Worm (Caenorhabditis elegans) whole organism, young adult: ENCODE data around the gene W03D2.9.

Experiments
- B0261.1 ChIP-seq: sonication (generic microtip); optimal IDR thresholded peaks from 2 replicates; lab custom pipeline; 2016; ENCODE audit warnings: mild to moderate bottlenecking, missing genetic modification characterization, moderate library complexity, missing compliant biosample characterization
- B0336.3 ChIP-seq: fragments of 200-800 bp; sonication (Bioruptor generic); IDR thresholded peaks from 2 replicates; pipeline ENCODE4 v1.3.6; 2022; ENCODE audit warnings: missing genetic modification characterization, missing compliant biosample characterization
- D2030.7 ChIP-seq: fragments of 200-800 bp; sonication (Bioruptor generic); IDR thresholded peaks from 2 replicates; pipeline ENCODE4 v1.3.6; 2022; ENCODE audit warnings: missing genetic modification reagents, missing genetic modification characterization, missing compliant biosample characterization
- F22D6.2 ChIP-seq: sonication (generic microtip); optimal IDR thresholded peaks from 2 replicates; lab custom pipeline; 2016; ENCODE audit warnings: mild to moderate bottlenecking, missing genetic modification characterization, missing compliant biosample characterization
- F55B11.4 ChIP-seq: sonication (generic microtip); optimal IDR thresholded peaks from 2 replicates; lab custom pipeline; 2016; ENCODE audit warnings: missing compliant biosample characterization, missing genetic modification characterization, borderline replicate concordance; ENCODE audit not compliant: insufficient read depth
- F57C9.4 ChIP-seq: sonication (generic microtip); optimal IDR thresholded peaks from 2 replicates; lab custom pipeline; 2017; ENCODE audit warnings: mild to moderate bottlenecking, missing genetic modification characterization, missing compliant biosample characterization
- K11D2.4 ChIP-seq: fragments of 200-800 bp; sonication (Bioruptor generic); IDR thresholded peaks from 2 replicates; pipeline ENCODE4 v1.3.6; 2022; ENCODE audit warnings: missing genetic modification reagents, missing genetic modification characterization, missing compliant biosample characterization
- Y67H2A.10 ChIP-seq: fragments of 200-800 bp; sonication (Bioruptor generic); conservative IDR thresholded peaks from 2 replicates; pipeline ENCODE4 v1.3.6; 2022; ENCODE audit warnings: missing genetic modification reagents, missing genetic modification characterization, missing compliant biosample characterization
- ZK185.1 ChIP-seq: sonication (generic microtip); optimal IDR thresholded peaks from 2 replicates; lab custom pipeline; 2016; ENCODE audit warnings: mild to moderate bottlenecking, missing genetic modification characterization, missing compliant biosample characterization; ENCODE audit not compliant: poor library complexity, severe bottlenecking
- aptf-3 ChIP-seq: fragments of 200-800 bp; sonication (Bioruptor generic); IDR thresholded peaks from 2 replicates; pipeline ENCODE4 v1.3.6; 2022; ENCODE audit warnings: missing genetic modification characterization, missing compliant biosample characterization
- atf-7 ChIP-seq: sonication (generic microtip); optimal IDR thresholded peaks from 2 replicates; lab custom pipeline; 2017; ENCODE audit warnings: mild to moderate bottlenecking, missing genetic modification characterization, missing compliant biosample characterization
- attf-5 ChIP-seq: fragments of 200-800 bp; sonication (Bioruptor generic); optimal IDR thresholded peaks from 2 replicates; lab custom pipeline; 2018; ENCODE audit warnings: mild to moderate bottlenecking, missing genetic modification characterization, missing compliant biosample characterization
- bed-2 ChIP-seq: fragments of 200-800 bp; sonication (Bioruptor generic); IDR thresholded peaks from 2 replicates; pipeline ENCODE4 v1.3.6; 2022; ENCODE audit warnings: missing genetic modification reagents, missing genetic modification characterization, missing compliant biosample characterization
- ccch-3 ChIP-seq: fragments of 200-800 bp; sonication (Bioruptor generic); optimal IDR thresholded peaks from 2 replicates; lab custom pipeline; 2018; ENCODE audit warnings: mild to moderate bottlenecking, missing genetic modification characterization, missing compliant biosample characterization
- cebp-1 ChIP-seq, 2 experiments: fragments of 200-800 bp in 1 of 2; sonication (Bioruptor generic) in 1 of 2; sonication (generic microtip) in 1 of 2; IDR thresholded peaks in 1 of 2; optimal IDR thresholded peaks in 1 of 2; 2 replicates each; pipeline versions ENCODE4 v1.3.6 to Lab custom; 2017 to 2022; ENCODE audit warnings: missing compliant biosample characterization in 2 of 2, missing genetic modification characterization in 2 of 2, mild to moderate bottlenecking in 1 of 2, missing genetic modification reagents in 1 of 2, moderate library complexity in 1 of 2
- ceh-27 ChIP-seq: fragments of 200-800 bp; sonication (Bioruptor generic); optimal IDR thresholded peaks from 2 replicates; lab custom pipeline; 2018; ENCODE audit warnings: mild to moderate bottlenecking, missing genetic modification characterization, moderate library complexity, missing compliant biosample characterization
- dox-1 ChIP-seq: fragments of 200-800 bp; sonication (Bioruptor generic); IDR thresholded peaks from 2 replicates; pipeline ENCODE4 v1.3.6; 2022; ENCODE audit warnings: missing genetic modification reagents, missing genetic modification characterization, missing compliant biosample characterization
- egrh-3 ChIP-seq: fragments of 200-800 bp; sonication (Bioruptor generic); IDR thresholded peaks from 2 replicates; pipeline ENCODE4 v1.3.6; 2022; ENCODE audit warnings: missing genetic modification reagents, missing genetic modification characterization, missing compliant biosample characterization
- ekl-4 ChIP-seq: fragments of 200-800 bp; sonication (Bioruptor generic); IDR thresholded peaks from 2 replicates; pipeline ENCODE4 v1.3.6; 2022; ENCODE audit warnings: missing genetic modification reagents, missing genetic modification characterization, missing compliant biosample characterization
- gei-17 ChIP-seq: fragments of 200-800 bp; sonication (Bioruptor generic); optimal IDR thresholded peaks from 2 replicates; lab custom pipeline; 2018; ENCODE audit warnings: mild to moderate bottlenecking, missing genetic modification characterization, missing compliant biosample characterization
- him-1 ChIP-seq: sonication (generic microtip); optimal IDR thresholded peaks from 2 replicates; lab custom pipeline; 2016; ENCODE audit warnings: missing genotype, missing genetic modification reagents, missing genetic modification characterization, missing compliant biosample characterization
- hlh-26 ChIP-seq: fragments of 200-800 bp; sonication (Bioruptor generic); conservative IDR thresholded peaks from 2 replicates; pipeline ENCODE4 v1.3.6; 2022; ENCODE audit warnings: missing genetic modification reagents, missing genetic modification characterization, missing compliant biosample characterization
- hmg-1.2 ChIP-seq: fragments of 200-800 bp; sonication (Bioruptor generic); IDR thresholded peaks from 2 replicates; pipeline ENCODE4 v1.3.6; 2022; ENCODE audit warnings: missing genetic modification reagents, missing genetic modification characterization, missing compliant biosample characterization
- hmg-20 ChIP-seq: fragments of 200-800 bp; sonication (Bioruptor generic); IDR thresholded peaks from 2 replicates; pipeline ENCODE4 v1.3.6; 2022; ENCODE audit warnings: missing genetic modification reagents, missing genetic modification characterization, missing compliant biosample characterization
- hsf-1 ChIP-seq: fragments of 200-800 bp; sonication (Bioruptor generic); IDR thresholded peaks from 2 replicates; pipeline ENCODE4 v1.3.6; 2022; ENCODE audit warnings: missing genetic modification reagents, missing genetic modification characterization, missing compliant biosample characterization
- lin-40 ChIP-seq: sonication (generic microtip); optimal IDR thresholded peaks from 2 replicates; lab custom pipeline; 2016; ENCODE audit warnings: missing genetic modification characterization, mild to moderate bottlenecking, missing compliant biosample characterization, missing genotype, missing genetic modification reagents
- lin-54 ChIP-seq: fragments of 200-800 bp; sonication (Bioruptor generic); optimal IDR thresholded peaks from 2 replicates; lab custom pipeline; 2018; ENCODE audit warnings: mild to moderate bottlenecking, missing genetic modification characterization, missing compliant biosample characterization
- madf-8 ChIP-seq: fragments of 200-800 bp; sonication (Bioruptor generic); conservative IDR thresholded peaks from 2 replicates; pipeline ENCODE4 v1.3.6; 2022; ENCODE audit warnings: missing genetic modification reagents, missing genetic modification characterization, missing compliant biosample characterization
- mel-28 ChIP-seq: sonication (generic microtip); optimal IDR thresholded peaks from 2 replicates; lab custom pipeline; 2016; ENCODE audit warnings: borderline replicate concordance, mild to moderate bottlenecking, missing genetic modification characterization, missing compliant biosample characterization
- mxl-1 ChIP-seq: sonication (generic microtip); optimal IDR thresholded peaks from 2 replicates; lab custom pipeline; 2016; ENCODE audit warnings: missing genetic modification characterization, missing compliant biosample characterization
- nfyb-1 ChIP-seq: fragments of 200-800 bp; sonication (Bioruptor generic); IDR thresholded peaks from 2 replicates; pipeline ENCODE4 v1.3.6; 2022; ENCODE audit warnings: missing genetic modification reagents, missing genetic modification characterization, missing compliant biosample characterization
- nhr-120 ChIP-seq: fragments of 200-800 bp; sonication (Bioruptor generic); IDR thresholded peaks from 2 replicates; pipeline ENCODE4 v1.3.6; 2022; ENCODE audit warnings: missing genetic modification characterization, missing compliant biosample characterization
- nhr-27 ChIP-seq: fragments of 200-800 bp; sonication (Bioruptor generic); optimal IDR thresholded peaks from 2 replicates; lab custom pipeline; 2018; ENCODE audit warnings: mild to moderate bottlenecking, missing genetic modification characterization, moderate library complexity, missing compliant biosample characterization
- nhr-80 ChIP-seq: sonication (generic microtip); optimal IDR thresholded peaks from 2 replicates; lab custom pipeline; 2016; ENCODE audit warnings: missing genetic modification characterization, missing compliant biosample characterization
- nhr-90 ChIP-seq: sonication (generic microtip); optimal IDR thresholded peaks from 2 replicates; lab custom pipeline; 2016; ENCODE audit warnings: missing genotype, mild to moderate bottlenecking, missing genetic modification characterization, missing compliant biosample characterization
- pbrm-1 ChIP-seq: fragments of 200-800 bp; sonication (Bioruptor generic); IDR thresholded peaks from 2 replicates; pipeline ENCODE4 v1.3.6; 2022; ENCODE audit warnings: missing genetic modification reagents, missing genetic modification characterization, missing compliant biosample characterization
- rcor-1 ChIP-seq: fragments of 200-800 bp; sonication (Bioruptor generic); IDR thresholded peaks from 2 replicates; pipeline ENCODE4 v1.3.6; 2022; ENCODE audit warnings: missing genetic modification reagents, missing genetic modification characterization, missing compliant biosample characterization
- sea-2 ChIP-seq: fragments of 200-800 bp; sonication (Bioruptor generic); IDR thresholded peaks from 2 replicates; pipeline ENCODE4 v1.3.6; 2022; ENCODE audit warnings: missing genetic modification characterization, missing compliant biosample characterization
- snpc-1.1 ChIP-seq: sonication (generic microtip); optimal IDR thresholded peaks from 2 replicates; lab custom pipeline; 2017; ENCODE audit warnings: missing genetic modification characterization, mild to moderate bottlenecking, missing compliant biosample characterization, antibody characterized with exemption, moderate library complexity, missing genotype, missing genetic modification reagents; ENCODE audit not compliant: insufficient read depth
- tbp1 ChIP-seq: fragments of 200-800 bp; sonication (Bioruptor generic); optimal IDR thresholded peaks from 2 replicates; lab custom pipeline; 2018; ENCODE audit warnings: mild to moderate bottlenecking, missing genetic modification characterization, missing compliant biosample characterization
- unc-130 ChIP-seq: sonication (generic microtip); optimal IDR thresholded peaks from 2 replicates; lab custom pipeline; 2016; ENCODE audit warnings: missing genetic modification reagents, missing genetic modification characterization, missing compliant biosample characterization
- unc-62 ChIP-seq: fragments of 150-350 bp; optimal IDR thresholded peaks from 2 replicates; lab custom pipeline; 2014; ENCODE audit warnings: missing biosample characterization, missing genetic modification reagents, missing genetic modification characterization
- ztf-26 ChIP-seq: sonication (generic microtip); optimal IDR thresholded peaks from 2 replicates; lab custom pipeline; 2017; ENCODE audit warnings: missing genetic modification characterization, missing compliant biosample characterization
- ztf-6 ChIP-seq: fragments of 200-800 bp; sonication (Bioruptor generic); IDR thresholded peaks from 2 replicates; pipeline ENCODE4 v1.3.6; 2022; ENCODE audit warnings: missing genetic modification reagents, missing genetic modification characterization, missing compliant biosample characterization

The W03D2.9 gene

DNA sequence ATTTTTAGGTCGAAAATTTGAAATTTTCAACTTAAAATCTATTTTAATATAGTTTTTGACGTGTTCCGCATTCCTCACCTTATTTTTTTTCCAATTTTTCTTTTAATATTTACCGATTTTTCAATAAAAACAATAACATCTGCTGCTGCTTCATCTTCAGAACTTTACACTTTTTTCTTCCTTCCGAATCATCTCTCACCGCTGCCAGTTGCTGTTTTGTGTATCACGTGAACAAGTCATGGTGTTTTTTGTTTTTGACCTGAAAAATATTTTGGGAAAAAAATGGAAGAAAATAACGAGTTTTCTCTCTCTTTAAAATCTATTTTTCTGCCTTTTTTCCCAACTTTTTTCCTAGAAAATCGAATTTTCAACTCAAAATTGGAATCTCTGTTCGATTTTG, 25.3 kb upstream of the W03D2.9 start:
- TF ChIP-seq mel-28 (no peak), him-1 (tag; lab: Kevin White, UChicago) (no peak), ceh-27 (GFP tag; lab: Kevin White, UChicago) (no peak), unc-130 (GFP tag; lab: Kevin White, UChicago) (no peak), egrh-3 (no peak), madf-8 (GFP tag; lab: Robert Waterston, UW) (no peak), aptf-3 (no peak), K11D2.4 (GFP tag; lab: Robert Waterston, UW) (no peak), sea-2 (GFP tag; lab: Robert Waterston, UW) (no peak), hsf-1 (no peak), lin-40 (no peak), nhr-80 (tag; lab: Kevin White, UChicago) (no peak), Y67H2A.10 (no peak), unc-62 (GFP tag; lab: Kevin White, UChicago) (no peak), ekl-4 (no peak), attf-5 (GFP tag; lab: Kevin White, UChicago) (no peak), F57C9.4 (tag; lab: Kevin White, UChicago) (no peak), dox-1 (GFP tag; lab: Robert Waterston, UW) (no peak)

DNA sequence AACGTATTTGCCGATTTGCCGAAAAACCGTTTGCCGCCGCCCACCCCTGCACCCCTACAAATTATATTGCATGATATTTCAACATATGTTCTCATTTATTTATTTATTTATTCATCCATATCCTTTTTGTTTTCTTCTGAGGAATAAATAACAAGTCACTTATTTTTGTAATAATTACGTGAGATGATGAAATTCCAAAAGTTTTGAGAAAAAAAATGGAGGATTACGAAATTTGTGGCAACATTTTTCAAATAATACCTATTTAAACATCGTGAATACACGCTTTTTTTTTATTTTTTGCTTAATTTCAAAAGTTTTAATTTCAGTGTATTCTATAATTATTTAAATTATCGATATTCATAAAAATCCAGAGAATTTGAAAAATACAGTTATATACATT, 22.4 kb upstream of the W03D2.9 start:
- TF ChIP-seq ztf-6 (GFP tag; lab: Robert Waterston, UW) (no peak), cebp-1 (GFP tag; IDR thresholded peaks at IDR 0.05; lab: Robert Waterston, UW) (no peak), cebp-1 (tag; optimal IDR thresholded peaks at IDR 0.05; lab: Kevin White, UChicago) (peak; percentile 67), hlh-26 (GFP tag; lab: Robert Waterston, UW) (no peak), hmg-1.2 (GFP tag; lab: Robert Waterston, UW) (no peak), nhr-80 (tag; lab: Kevin White, UChicago) (no peak), him-1 (tag; lab: Kevin White, UChicago) (no peak), rcor-1 (no peak), B0261.1 (tag; lab: Kevin White, UChicago) (no peak)

DNA sequence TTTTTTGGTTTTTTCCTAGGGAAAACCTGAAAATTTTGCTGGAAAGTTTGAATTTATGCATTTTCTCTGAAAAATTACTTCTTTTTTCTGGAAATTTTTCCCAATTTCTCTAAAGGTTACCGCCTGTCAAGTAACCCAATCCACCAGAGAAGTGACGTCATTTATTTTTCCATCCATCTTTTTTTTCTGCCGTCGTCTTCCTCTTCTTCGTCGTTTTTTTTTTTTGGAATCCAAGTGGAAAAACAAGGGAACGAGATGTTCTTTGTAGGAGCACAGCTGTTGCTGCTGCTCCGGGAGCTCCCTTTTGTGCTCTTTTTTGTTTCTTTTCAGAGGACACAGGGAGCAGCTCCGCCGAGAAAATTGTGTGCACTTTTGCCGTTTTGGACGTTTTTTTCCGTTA, 19.9 kb upstream of the W03D2.9 start:
- TF ChIP-seq atf-7 (tag; lab: Kevin White, UChicago), result peak; percentile 62
- 0 out of 2 replicates have a peak, but pooled peaks have one; percentile 36 for TF ChIP-seq K11D2.4 (GFP tag; lab: Robert Waterston, UW)
- no peak for TF ChIP-seq nfyb-1 (GFP tag; lab: Robert Waterston, UW)

DNA sequence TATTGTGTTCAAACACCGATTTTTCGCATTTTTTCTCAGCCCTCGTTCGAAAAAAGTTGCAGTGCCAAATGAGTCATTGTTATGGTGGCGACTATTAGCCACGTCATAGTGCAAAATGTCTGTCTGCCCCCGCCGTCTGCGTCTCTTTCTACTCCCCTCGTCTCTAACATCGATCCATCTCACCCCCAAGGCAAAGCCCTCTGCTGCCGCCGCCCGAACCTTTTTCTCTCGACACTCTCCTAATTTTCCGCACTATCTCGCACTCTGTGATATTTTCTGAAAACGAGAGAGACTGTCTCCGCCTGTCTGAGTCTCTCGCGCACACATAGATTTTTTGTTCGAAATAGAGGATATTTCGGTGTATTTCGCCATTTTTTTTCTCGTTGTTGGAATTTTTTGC, 18.6 kb upstream of the W03D2.9 start:
- TF ChIP-seq madf-8 (GFP tag; lab: Robert Waterston, UW) (no peak), lin-54 (GFP tag; lab: Kevin White, UChicago) (peak; percentile 3), ccch-3 (GFP tag; lab: Kevin White, UChicago) (no peak), F55B11.4 (no peak), mxl-1 (tag; lab: Kevin White, UChicago) (no peak), pbrm-1 (GFP tag; lab: Robert Waterston, UW) (peak; percentile 65; the same call in 1 of the 2 replicates), bed-2 (GFP tag; lab: Robert Waterston, UW) (no peak), atf-7 (tag; lab: Kevin White, UChicago) (peak; percentile 73), gei-17 (GFP tag; lab: Kevin White, UChicago) (no peak), tbp1 (GFP tag; lab: Kevin White, UChicago) (peak; percentile 10), hmg-20 (GFP tag; lab: Robert Waterston, UW) (no peak), ekl-4 (no peak), nhr-120 (GFP tag; lab: Robert Waterston, UW) (no peak), B0336.3 (peak; percentile 54; the same call in 1 of the 2 replicates), ZK185.1 (tag; lab: Kevin White, UChicago) (peak; percentile 65), nhr-27 (no peak), D2030.7 (GFP tag; lab: Robert Waterston, UW) (no peak), ztf-26 (tag; lab: Kevin White, UChicago) (peak; percentile 19), snpc-1.1 (tag; lab: Kevin White, UChicago) (no peak), nhr-90 (peak; percentile 3), F22D6.2 (tag; lab: Kevin White, UChicago) (no peak), hlh-26 (GFP tag; lab: Robert Waterston, UW) (no peak)
